Worm (Caenorhabditis elegans) whole organism, late embryonic: ENCODE measurements around the gene Y38E10A.8.
"Not testable (repeated sequence)": the region's sequence is repeated elsewhere in the genome, so short reads cannot be mapped to it uniquely, and the experiment has no call there.

ENCODE experiments used
- hlh-8 ChIP-seq: sonication (generic microtip); optimal IDR thresholded peaks from 2 replicates; lab custom pipeline; 2016; ENCODE audit warnings: missing genotype, missing genetic modification characterization, missing compliant biosample characterization
- lin-11 ChIP-seq: fragments of 200-800 bp; sonication (Bioruptor generic); optimal IDR thresholded peaks from 2 replicates; lab custom pipeline; 2018; ENCODE audit warnings: mild to moderate bottlenecking, missing genetic modification characterization, missing compliant biosample characterization
- nhr-11 ChIP-seq: fragments of 150-350 bp; optimal IDR thresholded peaks from 2 replicates; lab custom pipeline; 2014; ENCODE audit warnings: missing biosample characterization, missing genetic modification characterization
- sox-4 ChIP-seq: sonication (generic microtip); optimal IDR thresholded peaks from 2 replicates; lab custom pipeline; 2017; ENCODE audit warnings: mild to moderate bottlenecking, missing genetic modification characterization, inconsistent platforms, missing compliant biosample characterization

DNA sequence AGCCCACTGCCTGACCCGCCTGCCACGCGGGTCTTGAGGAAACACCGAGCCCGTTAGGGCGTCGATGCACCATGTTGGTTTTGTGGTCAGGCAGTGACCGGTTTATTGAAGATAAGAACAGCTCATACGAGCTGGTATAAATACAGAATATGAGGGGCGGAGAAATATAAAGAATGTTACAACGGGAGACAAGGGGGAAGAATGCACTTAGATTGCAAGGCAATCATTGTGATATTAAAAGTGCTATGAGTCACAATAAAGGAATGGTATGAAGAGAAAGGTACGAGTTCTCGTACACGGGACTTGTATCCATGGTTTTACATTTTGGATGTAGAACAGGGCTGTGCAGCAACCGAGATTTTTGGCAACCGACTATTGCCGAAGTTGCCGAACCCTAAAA lies 17.4 kb downstream of the Y38E10A.8 start, which contains the start of gene Y38E10A.14:
- TF ChIP-seq nhr-11 (tag; lab: Kevin White, UChicago); hlh-8; lin-11; sox-4 (tag; lab: Kevin White, UChicago): not testable (repeated sequence)
